Fruit fly (Drosophila melanogaster): ENCODE results near the gene crp.

DNA sequence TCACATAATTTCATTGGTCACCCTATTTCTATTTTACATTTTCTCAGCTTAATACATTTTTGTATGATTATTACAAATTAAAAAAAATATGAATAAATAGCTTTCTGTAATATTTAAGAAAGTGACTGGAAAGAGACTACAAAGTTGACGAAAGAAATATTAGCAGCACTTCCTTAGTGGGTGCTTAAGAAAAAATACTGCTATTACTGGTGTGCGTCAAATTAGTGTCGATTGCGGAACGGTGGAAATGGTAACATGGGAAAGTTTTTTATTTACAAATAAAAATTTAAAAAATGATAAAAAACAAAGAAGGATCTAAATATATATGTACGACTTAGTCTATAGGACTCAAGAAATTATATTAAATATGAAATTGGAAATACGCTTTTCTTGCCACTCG lies 63.5 kb downstream of the crp start:
- no peak for TF ChIP-seq cnc (optimal IDR thresholded peaks at IDR 0.05)
- TF ChIP-seq CG33017 (tag; optimal IDR thresholded peaks at IDR 0.05) = no peak
- no peak for TF ChIP-seq kay (GFP tag; ENCODE audit: borderline replicate concordance)
- TF ChIP-seq Mnt (GFP tag; optimal IDR thresholded peaks at IDR 0.05) = no peak
- no peak for TF ChIP-seq ovo (GFP tag; optimal IDR thresholded peaks at IDR 0.05)
- TF ChIP-seq tj (GFP tag; optimal IDR thresholded peaks at IDR 0.05) = no peak
- no peak for TF ChIP-seq toe (GFP tag; optimal IDR thresholded peaks at IDR 0.05)
- TF ChIP-seq CG7045 (GFP tag; optimal IDR thresholded peaks at IDR 0.05) = no peak
- TF ChIP-seq CG12768 (GFP tag; optimal IDR thresholded peaks at IDR 0.05) = no peak
- no peak for TF ChIP-seq bab1 (GFP tag; optimal IDR thresholded peaks at IDR 0.05)

Measured in whole organism, adult.